Worm (Caenorhabditis elegans): ENCODE measurements around the gene C50F7.5.

The C50F7.5 gene

ce11 chrIV:7726325-7726724 is at the start of gene C50F7.5:
Gene C50F7.5, plus strand, starts transcription at chrIV:7726719.
- no peak for TF ChIP-seq unc-62 (GFP tag; optimal IDR thresholded peaks at IDR 0.05)

ce11 chrIV:7679120-7679519 is 47.4 kb upstream of the C50F7.5 start:
- no peak for TF ChIP-seq unc-62 (GFP tag; optimal IDR thresholded peaks at IDR 0.05)

ce11 chrIV:7689326-7689725 is 37.2 kb upstream of the C50F7.5 start:
- TF ChIP-seq unc-62 (GFP tag; optimal IDR thresholded peaks at IDR 0.05): no peak

ce11 chrIV:7692451-7692850 is 34.1 kb upstream of the C50F7.5 start:
- TF ChIP-seq unc-62 (GFP tag; optimal IDR thresholded peaks at IDR 0.05): no peak

- TF ChIP-seq unc-62 (GFP tag; optimal IDR thresholded peaks at IDR 0.05): no peak
Observed at ce11 chrIV:7698320-7698719, 28.2 kb upstream of the C50F7.5 start, which contains the start of gene flp-13. Gene flp-13, minus strand, starts transcription at chrIV:7698420.

- TF ChIP-seq unc-62 (GFP tag; optimal IDR thresholded peaks at IDR 0.05): no peak
Observed at ce11 chrIV:7706805-7707204, 19.7 kb upstream of the C50F7.5 start, which contains the start of gene F33D4.4. Gene F33D4.4, minus strand, starts transcription at chrIV:7706905.

ce11 chrIV:7709701-7710100 is 16.8 kb upstream of the C50F7.5 start, which contains the start of the genes mrpl-1, emc-6 and mrps-24:
Gene mrpl-1, minus strand, starts transcription at chrIV:7709701.
Gene emc-6, minus strand, starts transcription at chrIV:7709736.
Gene mrps-24, plus strand, starts transcription at chrIV:7710045.
- TF ChIP-seq unc-62 (GFP tag; optimal IDR thresholded peaks at IDR 0.05): no peak

- TF ChIP-seq unc-62 (GFP tag; optimal IDR thresholded peaks at IDR 0.05): no peak
Observed at ce11 chrIV:7710824-7711223, 15.7 kb upstream of the C50F7.5 start, which contains the start of gene nhr-8. Gene nhr-8, plus strand, starts transcription at chrIV:7710983.

- TF ChIP-seq unc-62 (GFP tag; optimal IDR thresholded peaks at IDR 0.05): no peak
Observed at ce11 chrIV:7712252-7712651, 14.3 kb upstream of the C50F7.5 start.

ce11 chrIV:7717916-7718315 is 8.6 kb upstream of the C50F7.5 start, which contains the start of gene F33D4.6:
Gene F33D4.6, minus strand, starts transcription at chrIV:7718016.
- no peak for TF ChIP-seq unc-62 (GFP tag; optimal IDR thresholded peaks at IDR 0.05)

- TF ChIP-seq unc-62 (GFP tag; optimal IDR thresholded peaks at IDR 0.05): no peak
Observed at ce11 chrIV:7722806-7723205, 3.7 kb upstream of the C50F7.5 start, which contains the start of gene C50F7.6. Gene C50F7.6, minus strand, starts transcription at chrIV:7723199.

ce11 chrIV:7723555-7723954 is 3.0 kb upstream of the C50F7.5 start:
- no peak for TF ChIP-seq unc-62 (GFP tag; optimal IDR thresholded peaks at IDR 0.05)

- TF ChIP-seq unc-62 (GFP tag; optimal IDR thresholded peaks at IDR 0.05): no peak
Observed at ce11 chrIV:7724912-7725311, 1.6 kb upstream of the C50F7.5 start.

ce11 chrIV:7727258-7727657 is 739 bp downstream of the C50F7.5 start:
- no peak for TF ChIP-seq unc-62 (GFP tag; optimal IDR thresholded peaks at IDR 0.05)

- no peak for TF ChIP-seq unc-62 (GFP tag; optimal IDR thresholded peaks at IDR 0.05)
Observed at ce11 chrIV:7728402-7728963, 2.0 kb downstream of the C50F7.5 start, which contains the start of gene sucg-1. Gene sucg-1, plus strand, starts transcription at chrIV:7728913.

- TF ChIP-seq unc-62 (GFP tag; optimal IDR thresholded peaks at IDR 0.05): no peak
Observed at ce11 chrIV:7731960-7732359, 5.4 kb downstream of the C50F7.5 start, which contains the start of the genes C50F7.9 and C50F7.3. Gene C50F7.9, minus strand, starts transcription at chrIV:7732060. Gene C50F7.3, plus strand, starts transcription at chrIV:7732329.

- TF ChIP-seq unc-62 (GFP tag; optimal IDR thresholded peaks at IDR 0.05): no peak
Observed at ce11 chrIV:7734173-7734572, 7.7 kb downstream of the C50F7.5 start.
